Fruit fly (Drosophila melanogaster) whole organism, embryonic: Measurements from ENCODE around the gene euc.

Source experiments
- Atf-2 ChIP-seq: fragments of 200-800 bp; sonication (Bioruptor generic); optimal IDR thresholded peaks from 2 replicates; lab custom pipeline; 2016; ENCODE audit warnings: missing biosample characterization, missing genetic modification characterization
- Awh ChIP-seq: fragments of 200-800 bp; sonication (Bioruptor generic); IDR thresholded peaks from 2 replicates; pipeline ENCODE4, ENCODE4 v1.3.6; 2022; ENCODE audit warnings: missing biosample characterization, missing genetic modification characterization
- BEAF-32 ChIP-seq: fragments of 200-800 bp; sonication (Bioruptor generic); optimal IDR thresholded peaks from 3 replicates; lab custom pipeline; 2017; ENCODE audit warnings: missing biosample characterization, missing genetic modification characterization, mild to moderate bottlenecking, moderate library complexity, missing genetic modification reagents
- CG1024 ChIP-seq: fragments of 200-800 bp; sonication (Bioruptor generic); IDR thresholded peaks from 2 replicates; pipeline ENCODE4 v1.3.6; 2022; ENCODE audit warnings: missing biosample characterization, missing genetic modification characterization
- CG10366 ChIP-seq: fragments of 200-800 bp; sonication (Bioruptor generic); IDR thresholded peaks from 2 replicates; pipeline ENCODE4 v1.3.6; 2022; ENCODE audit warnings: missing biosample characterization, missing genetic modification characterization
- CG10462 ChIP-seq: fragments of 200-800 bp; sonication (Bioruptor generic); optimal IDR thresholded peaks from 2 replicates; lab custom pipeline; 2016; ENCODE audit warnings: missing biosample characterization, missing genetic modification characterization
- CG11093 ChIP-seq: fragments of 200-800 bp; sonication (Bioruptor generic); IDR thresholded peaks from 3 replicates; pipeline ENCODE4 v1.3.6; 2022; ENCODE audit warnings: missing biosample characterization, missing genetic modification characterization
- CG12104 ChIP-seq: fragments of 200-800 bp; sonication (Bioruptor generic); optimal IDR thresholded peaks from 3 replicates; lab custom pipeline; 2016; ENCODE audit warnings: missing biosample characterization, missing genetic modification characterization
- CG13123 ChIP-seq: fragments of 200-800 bp; sonication (Bioruptor generic); optimal IDR thresholded peaks from 2 replicates; lab custom pipeline; 2016; ENCODE audit warnings: missing biosample characterization, missing genetic modification characterization
- CG17568 ChIP-seq: fragments of 200-800 bp; sonication (Bioruptor generic); optimal IDR thresholded peaks from 2 replicates; lab custom pipeline; 2018; ENCODE audit warnings: missing biosample characterization, mild to moderate bottlenecking, missing genetic modification characterization, moderate library complexity
- CG3726 ChIP-seq: fragments of 200-800 bp; sonication (Bioruptor generic); IDR thresholded peaks from 3 replicates; pipeline ENCODE4, ENCODE4 v1.3.6; 2022; ENCODE audit warnings: missing biosample characterization, missing genetic modification characterization
- CG3995 ChIP-seq: fragments of 200-800 bp; sonication (Bioruptor generic); optimal IDR thresholded peaks from 3 replicates; lab custom pipeline; 2016; ENCODE audit warnings: missing biosample characterization, missing genetic modification characterization
- CG6254 ChIP-seq: fragments of 200-800 bp; sonication (Bioruptor generic); optimal IDR thresholded peaks from 3 replicates; lab custom pipeline; 2017; ENCODE audit warnings: mild to moderate bottlenecking, missing biosample characterization, missing genetic modification reagents, missing genetic modification characterization
- CG8290 ChIP-seq, 3 experiments: fragments of 200-800 bp; sonication (Bioruptor generic); optimal IDR thresholded peaks; 2 replicates each; lab custom pipeline; 2016 to 2019; ENCODE audit warnings: missing biosample characterization in 3 of 3, missing genetic modification characterization in 3 of 3, mild to moderate bottlenecking in 2 of 3, moderate library complexity in 1 of 3
- CrebB ChIP-seq: fragments of 200-800 bp; sonication (Bioruptor generic); optimal IDR thresholded peaks from 3 replicates; lab custom pipeline; 2018; ENCODE audit warnings: missing biosample characterization, mild to moderate bottlenecking, missing genetic modification characterization
- Dad ChIP-seq: fragments of 200-800 bp; sonication (Bioruptor generic); optimal IDR thresholded peaks from 3 replicates; lab custom pipeline; 2016; ENCODE audit warnings: missing biosample characterization, missing genetic modification characterization
- Deaf1 ChIP-seq: fragments of 200-800 bp; optimal IDR thresholded peaks from 3 replicates; lab custom pipeline; 2019; ENCODE audit warnings: missing biosample characterization, mild to moderate bottlenecking, missing genetic modification characterization, moderate library complexity
- Dfd ChIP-seq, 2 experiments: fragments of >200 bp; optimal IDR thresholded peaks; 2 replicates each; lab custom pipeline; 2017; ENCODE audit warnings: missing biosample characterization in 2 of 2, missing genetic modification characterization in 2 of 2
- Doc3 ChIP-seq: fragments of 200-800 bp; sonication (Bioruptor generic); IDR thresholded peaks from 3 replicates; pipeline ENCODE4 v1.3.6; 2022; ENCODE audit warnings: missing biosample characterization, missing genetic modification characterization; ENCODE audit not compliant: partially characterized antibody
- Dp ChIP-seq: fragments of 200-800 bp; sonication (Bioruptor generic); optimal IDR thresholded peaks from 2 replicates; lab custom pipeline; 2018; ENCODE audit warnings: missing biosample characterization, mild to moderate bottlenecking, missing genetic modification characterization, moderate library complexity
- Drgx ChIP-seq: fragments of 200-800 bp; sonication (Bioruptor generic); IDR thresholded peaks from 2 replicates; pipeline ENCODE4 v1.3.6; 2022; ENCODE audit warnings: missing biosample characterization, missing genetic modification characterization
- Ets97D ChIP-seq: fragments of 200-800 bp; sonication (Bioruptor generic); optimal IDR thresholded peaks from 3 replicates; lab custom pipeline; 2016; ENCODE audit warnings: missing biosample characterization, missing genetic modification characterization
- NC2β ChIP-seq: fragments of 200-800 bp; sonication (Bioruptor generic); optimal IDR thresholded peaks from 2 replicates; lab custom pipeline; 2016; ENCODE audit warnings: missing biosample characterization, missing genetic modification characterization
- Optix ChIP-seq: fragments of 200-800 bp; sonication (Bioruptor generic); IDR thresholded peaks from 3 replicates; pipeline ENCODE4 v1.3.6; 2022; ENCODE audit warnings: missing biosample characterization, missing genetic modification characterization
- Scr ChIP-seq: fragments of 200-800 bp; sonication (Bioruptor generic); IDR thresholded peaks from 2 replicates; pipeline ENCODE4 v1.3.6; 2022; ENCODE audit warnings: missing biosample characterization, missing genetic modification characterization; ENCODE audit not compliant: partially characterized antibody
- Spps ChIP-seq: fragments of 200-800 bp; sonication (Bioruptor generic); optimal IDR thresholded peaks from 2 replicates; lab custom pipeline; 2018; ENCODE audit warnings: missing biosample characterization, mild to moderate bottlenecking, missing genetic modification characterization
- Ssrp ChIP-seq: fragments of 200-800 bp; sonication (Bioruptor generic); optimal IDR thresholded peaks from 2 replicates; lab custom pipeline; 2018; ENCODE audit warnings: missing biosample characterization, mild to moderate bottlenecking, missing genetic modification characterization, moderate library complexity
- ato ChIP-seq: fragments of 200-800 bp; sonication (Bioruptor generic); IDR thresholded peaks from 2 replicates; pipeline ENCODE4 v1.3.6; 2022; ENCODE audit warnings: missing biosample characterization, missing genetic modification characterization; ENCODE audit not compliant: partially characterized antibody
- cato ChIP-seq: fragments of 200-800 bp; sonication (Bioruptor generic); optimal IDR thresholded peaks from 2 replicates; lab custom pipeline; 2016; ENCODE audit warnings: missing biosample characterization, missing genetic modification characterization, borderline replicate concordance
- dati ChIP-seq: fragments of 200-800 bp; sonication (Bioruptor generic); IDR thresholded peaks from 2 replicates; pipeline ENCODE4 v1.3.6; 2022; ENCODE audit warnings: missing biosample characterization, missing genetic modification characterization
- emc ChIP-seq: fragments of 200-800 bp; sonication (Bioruptor generic); optimal IDR thresholded peaks from 2 replicates; lab custom pipeline; 2016; ENCODE audit warnings: missing biosample characterization, missing genetic modification characterization
- eyg ChIP-seq: fragments of 200-800 bp; sonication (Bioruptor generic); optimal IDR thresholded peaks from 3 replicates; lab custom pipeline; 2016; ENCODE audit warnings: missing biosample characterization, missing genetic modification characterization
- gcm2 ChIP-seq: fragments of 200-800 bp; sonication (Bioruptor generic); optimal IDR thresholded peaks from 2 replicates; lab custom pipeline; 2016; ENCODE audit warnings: missing biosample characterization, missing genetic modification characterization
- gem ChIP-seq: fragments of 200-800 bp; sonication (Bioruptor generic); optimal IDR thresholded peaks from 2 replicates; lab custom pipeline; 2019; ENCODE audit warnings: missing biosample characterization, mild to moderate bottlenecking, missing genetic modification characterization, moderate library complexity
- gfzf ChIP-seq: fragments of 200-800 bp; sonication (Bioruptor generic); optimal IDR thresholded peaks from 2 replicates; lab custom pipeline; 2016; ENCODE audit warnings: missing biosample characterization, mild to moderate bottlenecking, missing genetic modification characterization, moderate library complexity
- h ChIP-seq: fragments of >200 bp; optimal IDR thresholded peaks from 2 replicates; lab custom pipeline; 2017
- hbn ChIP-seq: fragments of 200-800 bp; sonication (Bioruptor generic); IDR thresholded peaks from 2 replicates; pipeline ENCODE4 v1.3.6; 2022; ENCODE audit warnings: missing biosample characterization, missing genetic modification characterization; ENCODE audit not compliant: partially characterized antibody
- nau ChIP-seq: fragments of 200-800 bp; sonication (Bioruptor generic); optimal IDR thresholded peaks from 3 replicates; lab custom pipeline; 2017; ENCODE audit warnings: missing biosample characterization, mild to moderate bottlenecking, missing genetic modification characterization, missing genetic modification reagents
- nmo ChIP-seq: fragments of 200-800 bp; sonication (Bioruptor generic); optimal IDR thresholded peaks from 2 replicates; lab custom pipeline; 2018; ENCODE audit warnings: missing biosample characterization, mild to moderate bottlenecking, missing genetic modification characterization, moderate library complexity
- pfk ChIP-seq: fragments of 200-800 bp; sonication (Bioruptor generic); optimal IDR thresholded peaks from 2 replicates; lab custom pipeline; 2018; ENCODE audit warnings: missing biosample characterization, mild to moderate bottlenecking, missing genetic modification characterization, moderate library complexity
- salm ChIP-seq: fragments of 200-800 bp; sonication (Bioruptor generic); optimal IDR thresholded peaks from 2 replicates; lab custom pipeline; 2018; ENCODE audit warnings: missing biosample characterization, mild to moderate bottlenecking, missing genetic modification characterization
- scrt ChIP-seq: fragments of 200-800 bp; sonication (Bioruptor generic); optimal IDR thresholded peaks from 2 replicates; lab custom pipeline; 2018; ENCODE audit warnings: missing biosample characterization, mild to moderate bottlenecking, missing genetic modification characterization, moderate library complexity
- sd ChIP-seq: fragments of 200-800 bp; sonication (Bioruptor generic); optimal IDR thresholded peaks from 3 replicates; lab custom pipeline; 2018; ENCODE audit warnings: missing biosample characterization, mild to moderate bottlenecking, missing genetic modification characterization, moderate library complexity
- sisA ChIP-seq: fragments of 200-800 bp; sonication (Bioruptor generic); IDR thresholded peaks from 2 replicates; pipeline ENCODE4 v1.3.6; 2022; ENCODE audit warnings: missing biosample characterization, missing genetic modification characterization
- ttk ChIP-seq: fragments of 200-800 bp; sonication (Bioruptor generic); IDR thresholded peaks from 2 replicates; pipeline ENCODE4 v2.1.2; 2022; ENCODE audit warnings: missing biosample characterization, missing genetic modification characterization
- twi ChIP-seq: fragments of 200-800 bp; optimal IDR thresholded peaks from 2 replicates; lab custom pipeline; 2019; ENCODE audit warnings: missing biosample characterization, mild to moderate bottlenecking, missing genetic modification characterization, moderate library complexity
- unpg ChIP-seq: fragments of 200-800 bp; sonication (Bioruptor generic); optimal IDR thresholded peaks from 3 replicates; lab custom pipeline; 2018; ENCODE audit warnings: missing biosample characterization, mild to moderate bottlenecking, missing genetic modification characterization, moderate library complexity
- z ChIP-seq: fragments of 200-800 bp; sonication (Bioruptor generic); IDR thresholded peaks from 3 replicates; pipeline ENCODE4 v1.3.6; 2022; ENCODE audit warnings: missing biosample characterization, missing genetic modification characterization

euc gene

dm6 chr3R:18997388-18998287 lies 19.0 kb upstream of the euc start (continued):
- TF ChIP-seq eyg, result no peak
- peak; percentile 83 for TF ChIP-seq CG10462 (GFP tag; lab: Kevin White, UChicago)
- TF ChIP-seq Doc3 (GFP tag; lab: Robert Waterston, UW), result no peak
- TF ChIP-seq CG6254 (GFP tag; lab: Kevin White, UChicago), result peak; percentile 78
- peak; percentile 92 for TF ChIP-seq salm (tag; lab: Kevin White, UChicago)
- peak; percentile 27 for TF ChIP-seq pfk (GFP tag; lab: Kevin White, UChicago)
- TF ChIP-seq CG10366, result peak; percentile 55; the same call in 1 of the 2 replicates
- peak; percentile 65 for TF ChIP-seq twi
- TF ChIP-seq Dp (GFP tag; lab: Kevin White, UChicago), result no peak
- peak; percentile 55; the same call in 1 of the 2 replicates for TF ChIP-seq CG1024
- no peak for TF ChIP-seq Ets97D (GFP tag; lab: Kevin White, UChicago)
- peak; percentile 73 for TF ChIP-seq Atf-2 (GFP tag; lab: Kevin White, UChicago)
- no peak for TF ChIP-seq hbn (GFP tag; lab: Robert Waterston, UW)
- no peak for TF ChIP-seq CG8290 (GFP tag; optimal IDR thresholded peaks at IDR 0.05; lab: Kevin White, UChicago)
- peak; percentile 64 to 97 for TF ChIP-seq CG8290 (tag; optimal IDR thresholded peaks at IDR 0.05; lab: Kevin White, UChicago)
- TF ChIP-seq CG17568 (GFP tag; lab: Kevin White, UChicago), result peak; percentile 95
- TF ChIP-seq Spps, result peak; percentile 57
- TF ChIP-seq CG13123 (GFP tag; lab: Kevin White, UChicago), result peak; percentile 54
- no peak for TF ChIP-seq emc (GFP tag; lab: Kevin White, UChicago)
- peak; percentile 73 for TF ChIP-seq cato (GFP tag; lab: Kevin White, UChicago)
- TF ChIP-seq h, result no peak
- TF ChIP-seq CG3726 (GFP tag; lab: Robert Waterston, UW), result no peak
- peak; percentile 39 for TF ChIP-seq CG12104
- no peak for TF ChIP-seq CG3995 (GFP tag; lab: Kevin White, UChicago)
- peak; percentile 77 for TF ChIP-seq gem
- no peak for TF ChIP-seq gfzf
- peak; percentile 42 for TF ChIP-seq gcm2 (GFP tag; lab: Kevin White, UChicago)
- no peak for TF ChIP-seq z (GFP tag; lab: Robert Waterston, UW)
- TF ChIP-seq nau (GFP tag; lab: Kevin White, UChicago), result peak; percentile 68
- peak; percentile 13 for TF ChIP-seq sd (tag; lab: Kevin White, UChicago)
- peak; percentile 8 for TF ChIP-seq Ssrp (tag; lab: Kevin White, UChicago)
- no peak for TF ChIP-seq Dad (GFP tag; lab: Kevin White, UChicago)
- no peak for TF ChIP-seq nmo (GFP tag; lab: Kevin White, UChicago)
- peak; percentile 74; the same call in 2 of the 3 replicates for TF ChIP-seq Optix (GFP tag; lab: Robert Waterston, UW)
- TF ChIP-seq BEAF-32 (GFP tag; lab: Kevin White, UChicago), result no peak
- TF ChIP-seq Deaf1 (tag; lab: Kevin White, UChicago), result peak; percentile 0
- no peak for TF ChIP-seq sisA (GFP tag; lab: Robert Waterston, UW)
- no peak for TF ChIP-seq Scr (GFP tag; lab: Robert Waterston, UW)
- no peak for TF ChIP-seq ato (GFP tag; lab: Robert Waterston, UW)
- peak; percentile 77 for TF ChIP-seq NC2β (GFP tag; lab: Kevin White, UChicago)
- TF ChIP-seq Dfd (GFP tag; optimal IDR thresholded peaks at IDR 0.05; lab: Kevin White, UChicago), result no peak
- TF ChIP-seq unpg, result peak; percentile 78
- no peak for TF ChIP-seq Drgx (GFP tag; lab: Robert Waterston, UW)
- peak; percentile 2 for TF ChIP-seq scrt (GFP tag; lab: Kevin White, UChicago)
- no peak for TF ChIP-seq ttk (GFP tag; lab: Robert Waterston, UW)
- TF ChIP-seq Awh (GFP tag; lab: Robert Waterston, UW), result peak; percentile 94
- TF ChIP-seq dati, result no peak
- peak; percentile 10; the same call in 1 of the 3 replicates for TF ChIP-seq CG11093 (GFP tag; lab: Robert Waterston, UW)
- TF ChIP-seq CrebB, result peak; percentile 90
